Worm (Caenorhabditis elegans): ENCODE results near the gene irg-4.

DNA sequence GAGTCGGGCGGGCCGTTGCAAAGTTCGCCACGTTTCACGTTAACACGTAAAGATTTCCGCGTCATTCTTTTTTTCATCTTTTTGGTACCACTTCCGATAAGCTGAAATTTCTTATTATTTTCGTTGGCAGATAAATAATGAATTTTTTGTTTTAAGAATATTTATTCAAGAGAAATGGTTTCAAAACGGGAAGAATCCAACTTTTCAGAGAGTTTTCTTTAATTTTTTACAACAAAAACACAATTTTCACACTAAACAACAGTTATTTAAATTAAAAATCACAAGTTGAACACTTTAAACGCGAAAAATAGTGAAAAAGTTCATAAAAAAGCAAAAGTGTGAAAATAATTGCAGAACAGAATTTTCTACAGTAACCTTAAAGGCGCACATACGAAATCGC lies 18.5 kb downstream of the irg-4 start, which contains the start of gene spe-44:
- TF ChIP-seq lsy-2 (tag; optimal IDR thresholded peaks at IDR 0.05) (no peak), ztf-11 (tag; optimal IDR thresholded peaks at IDR 0.05) (no peak)

Data from whole organism, mixed stage, embryonic.